Worm (Caenorhabditis elegans) whole organism, dauer: ENCODE data around the gene srw-24.
"Not testable (repeated sequence)": the region's sequence is repeated elsewhere in the genome, so short reads cannot be mapped to it uniquely, and the experiment has no call there.

ENCODE experiments used
- unc-62 ChIP-seq: sonication (generic microtip); optimal IDR thresholded peaks from 2 replicates; lab custom pipeline; 2017; ENCODE audit warnings: missing biosample characterization, missing genetic modification reagents, missing genetic modification characterization

srw-24 gene

DNA sequence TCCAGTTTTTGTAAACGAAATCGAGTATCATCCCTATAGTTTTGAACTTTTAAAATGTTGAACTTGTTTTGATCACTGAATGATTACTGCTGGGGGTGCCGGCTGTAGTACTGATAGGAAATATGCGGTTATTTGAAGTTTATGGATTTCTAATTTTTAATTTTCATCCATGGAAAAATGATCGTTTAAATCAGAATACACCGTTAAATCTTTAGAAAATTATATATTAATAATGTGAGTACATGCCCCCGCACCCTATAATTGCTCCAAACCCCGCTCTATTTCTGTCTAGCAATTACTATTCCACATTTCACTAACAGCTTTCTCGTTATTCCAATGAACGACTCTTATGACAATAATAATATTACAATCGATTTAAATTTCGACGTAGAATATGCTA lies 24.0 kb upstream of the srw-24 start, which contains the start of gene Y75B12B.10:
Gene Y75B12B.10, plus strand, starts transcription at position 301 of the 400 bp plus-strand sequence.
- no peak for TF ChIP-seq unc-62

DNA sequence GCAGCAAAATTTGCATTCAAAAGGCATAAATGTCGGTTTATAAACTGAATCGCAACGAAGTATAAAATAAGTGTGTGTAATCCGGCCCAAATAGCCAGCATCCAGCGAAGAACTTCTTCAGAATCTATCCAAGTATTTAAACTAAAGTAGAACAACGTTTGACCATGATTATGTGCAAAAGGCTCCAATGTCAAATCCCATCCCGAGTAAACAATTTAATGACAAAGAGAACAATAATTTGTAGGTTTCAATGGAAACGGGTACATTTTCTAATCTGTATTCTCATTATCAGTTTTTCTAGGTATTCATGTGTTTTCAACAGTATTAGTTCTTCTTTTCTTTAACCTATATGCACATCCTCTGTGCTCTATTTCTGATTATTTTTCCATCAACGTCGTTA lies 16.1 kb upstream of the srw-24 start, which contains the start of gene C41G6.12:
Gene C41G6.12, minus strand, starts transcription at position 101 of the 400 bp plus-strand sequence.
- TF ChIP-seq unc-62, result not testable (repeated sequence)

DNA sequence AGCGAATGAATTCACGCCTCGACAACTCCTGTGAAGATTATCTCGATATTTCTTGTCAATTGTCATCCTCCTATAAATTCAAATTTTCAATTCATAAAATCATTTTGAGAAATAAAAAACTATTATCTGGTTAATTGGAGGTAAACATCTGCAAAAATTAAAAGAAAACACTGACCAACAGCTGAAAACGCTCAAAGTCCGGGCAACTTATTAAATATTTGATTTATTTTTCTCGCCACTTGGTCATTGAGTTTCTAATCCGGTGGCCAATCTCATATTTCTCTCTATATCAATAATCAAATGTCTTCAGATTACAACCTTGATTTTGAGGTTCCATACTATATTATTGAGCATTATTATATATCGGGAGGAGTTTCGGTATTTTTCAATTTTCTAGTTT lies 11.9 kb upstream of the srw-24 start, which contains the start of gene sri-24:
Gene sri-24, plus strand, starts transcription at position 301 of the 400 bp plus-strand sequence.
- TF ChIP-seq unc-62, result not testable (repeated sequence)

DNA sequence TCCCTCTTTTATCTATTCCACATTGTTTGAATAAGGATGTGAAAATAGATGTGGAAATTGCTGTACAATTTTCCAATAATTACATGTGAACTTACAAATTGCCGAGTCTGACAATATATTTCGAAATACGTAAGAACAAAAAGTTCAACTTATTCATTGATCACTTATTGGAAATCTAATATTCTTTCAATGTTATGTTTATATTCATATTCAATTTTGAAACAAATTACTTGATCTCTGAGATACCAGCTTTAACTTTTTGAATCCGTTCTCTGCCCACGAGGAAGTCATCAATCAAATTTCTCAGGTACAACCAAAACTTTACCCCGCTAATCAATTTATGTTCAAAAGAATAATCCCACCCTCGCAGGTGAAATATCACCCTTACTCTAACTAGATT lies 8.6 kb upstream of the srw-24 start, which contains the start of gene sri-26:
Gene sri-26, plus strand, starts transcription at position 301 of the 400 bp plus-strand sequence.
- TF ChIP-seq unc-62, result not testable (repeated sequence)

DNA sequence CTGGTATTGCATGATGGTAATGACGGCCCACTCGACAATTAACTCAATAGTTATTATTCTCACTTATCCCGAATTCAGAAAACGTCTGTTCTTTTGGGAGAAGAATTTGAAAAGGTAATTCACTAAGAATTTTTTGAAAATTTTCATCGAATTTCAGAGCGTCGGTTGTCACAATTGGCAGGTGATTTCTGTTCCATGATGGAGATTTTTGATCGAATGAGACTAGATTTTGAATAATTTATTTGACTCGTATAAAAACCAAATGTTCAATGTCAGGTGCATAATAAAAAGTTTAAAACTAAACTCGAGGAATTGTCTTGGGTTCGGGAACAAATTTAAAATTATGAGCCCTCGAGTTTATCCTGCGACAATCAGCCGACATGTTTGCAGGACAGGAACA lies 7.1 kb upstream of the srw-24 start, which contains the start of gene sri-25:
Gene sri-25, plus strand, starts transcription at position 301 of the 400 bp plus-strand sequence.
- TF ChIP-seq unc-62, result no peak

DNA sequence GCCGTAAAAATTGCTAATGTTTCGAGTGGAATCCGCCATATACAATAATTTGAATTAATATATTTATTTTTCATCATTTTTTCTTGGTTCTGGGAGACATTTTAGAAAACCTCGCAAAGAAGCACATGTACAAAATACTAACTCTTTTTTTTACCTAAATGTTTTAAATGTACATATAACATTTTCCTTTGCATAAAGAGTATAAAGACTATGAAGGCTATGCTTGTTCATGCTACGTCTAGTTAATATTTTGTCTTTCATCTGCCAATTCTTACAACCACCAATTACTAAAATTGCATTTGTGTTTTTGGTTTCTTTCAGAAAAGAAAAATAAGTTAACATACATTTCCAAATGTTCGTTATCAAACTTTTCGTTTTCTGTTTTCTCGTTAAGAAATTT lies 2.4 kb upstream of the srw-24 start, which contains the start of gene irld-25:
Gene irld-25, plus strand, starts transcription at position 301 of the 400 bp plus-strand sequence.
- TF ChIP-seq unc-62, result no peak

DNA sequence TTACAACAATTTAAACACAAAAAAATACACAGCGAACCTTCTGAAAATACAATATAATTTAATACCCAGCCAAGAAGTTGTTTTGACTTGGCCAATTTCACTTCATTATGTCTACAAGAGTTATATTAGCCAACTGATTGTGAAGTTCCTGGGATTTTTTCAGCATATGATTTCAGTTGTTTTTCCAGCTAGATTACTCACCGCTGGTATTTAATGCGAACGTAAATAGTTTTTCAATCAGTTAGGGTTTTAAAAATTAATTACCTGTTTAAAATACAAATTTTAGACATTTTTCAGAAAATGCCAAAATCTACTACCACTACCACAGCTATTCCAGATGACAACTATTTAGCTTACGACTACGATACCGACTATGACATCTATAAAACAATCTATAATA lies 1.9 kb downstream of the srw-24 start, which contains the start of gene srw-14:
Gene srw-14, plus strand, starts transcription at position 301 of the 400 bp plus-strand sequence.
- no peak for TF ChIP-seq unc-62

DNA sequence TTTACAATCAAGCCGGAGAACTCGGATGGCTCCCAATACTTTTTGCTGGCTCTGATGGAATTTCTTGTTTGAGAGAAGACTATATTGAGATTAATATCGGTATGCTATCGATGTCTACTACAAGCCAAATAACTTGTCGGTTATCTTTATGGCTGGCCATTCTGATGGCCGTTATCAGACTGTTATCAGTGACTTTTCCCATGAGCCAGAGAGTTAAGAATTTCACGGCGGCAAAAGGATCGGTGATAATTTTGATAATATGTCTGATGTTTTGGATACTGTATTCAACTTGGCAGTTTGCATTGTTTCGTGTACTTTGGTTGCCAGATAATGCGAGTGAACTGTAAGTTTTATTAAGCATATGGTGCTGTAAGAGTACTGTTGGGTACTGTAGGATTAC lies 2.4 kb downstream of the srw-24 start:
- TF ChIP-seq unc-62, result no peak

DNA sequence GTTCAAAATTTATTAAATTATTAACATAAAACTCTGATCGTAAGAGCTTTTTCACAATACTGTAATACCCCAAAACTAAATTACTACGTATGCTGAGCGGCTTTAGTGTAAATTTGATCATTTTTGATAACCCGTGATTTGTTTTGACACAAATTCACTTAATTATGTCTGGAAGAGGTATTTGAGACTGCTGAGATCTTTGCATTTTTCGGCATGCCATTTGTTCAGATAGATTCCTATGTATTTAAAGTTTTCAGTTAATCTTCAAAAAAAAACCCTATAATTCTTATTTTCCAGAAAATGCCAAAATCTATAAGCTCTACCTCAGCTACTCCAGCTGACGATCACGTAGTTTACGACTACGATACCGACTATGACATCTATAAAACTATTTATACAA lies 6.5 kb downstream of the srw-24 start, which contains the start of gene srw-15:
Gene srw-15, plus strand, starts transcription at position 301 of the 400 bp plus-strand sequence.
- TF ChIP-seq unc-62, result no peak

DNA sequence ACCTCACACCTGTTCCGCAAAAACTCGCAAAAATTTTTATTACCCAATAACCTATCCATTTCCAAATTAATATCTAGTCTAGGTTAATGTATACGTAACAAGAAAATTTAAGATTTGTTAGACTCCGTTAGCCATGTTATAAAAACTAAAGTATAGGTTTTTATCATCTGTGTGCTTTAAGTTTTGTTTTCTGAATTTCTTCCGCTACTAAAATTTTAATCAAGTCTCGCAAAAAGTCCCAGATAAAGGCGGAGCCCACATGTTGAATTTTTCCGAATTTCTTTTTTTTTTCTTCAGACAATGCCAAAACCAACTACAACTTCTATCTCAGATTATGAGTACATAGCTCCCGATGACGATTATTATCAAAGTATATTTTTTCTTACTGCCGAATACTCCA lies 8.4 kb downstream of the srw-24 start, which contains the start of gene srw-13:
Gene srw-13, plus strand, starts transcription at position 301 of the 400 bp plus-strand sequence.
- no peak for TF ChIP-seq unc-62

DNA sequence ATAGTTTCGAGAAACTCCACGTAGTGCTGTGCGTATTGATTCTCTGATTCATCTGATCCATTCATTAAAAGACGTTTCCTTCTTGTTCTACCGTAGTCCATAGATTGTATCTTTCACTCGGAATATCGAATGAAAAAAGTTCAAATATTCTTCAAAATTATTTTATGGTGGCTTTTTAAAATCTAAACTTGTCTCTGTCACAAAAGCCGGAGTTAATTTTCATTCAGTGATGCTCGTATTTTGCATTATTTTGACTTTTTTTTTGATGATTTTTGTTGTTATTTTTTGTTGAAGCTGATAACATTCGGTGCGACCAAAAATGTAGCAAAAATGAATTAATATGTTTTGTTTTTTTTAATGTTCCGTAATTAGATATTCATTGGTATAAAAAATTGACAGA lies 11.9 kb downstream of the srw-24 start, which contains the start of gene nhr-164:
Gene nhr-164, minus strand, starts transcription at position 101 of the 400 bp plus-strand sequence.
- no peak for TF ChIP-seq unc-62

DNA sequence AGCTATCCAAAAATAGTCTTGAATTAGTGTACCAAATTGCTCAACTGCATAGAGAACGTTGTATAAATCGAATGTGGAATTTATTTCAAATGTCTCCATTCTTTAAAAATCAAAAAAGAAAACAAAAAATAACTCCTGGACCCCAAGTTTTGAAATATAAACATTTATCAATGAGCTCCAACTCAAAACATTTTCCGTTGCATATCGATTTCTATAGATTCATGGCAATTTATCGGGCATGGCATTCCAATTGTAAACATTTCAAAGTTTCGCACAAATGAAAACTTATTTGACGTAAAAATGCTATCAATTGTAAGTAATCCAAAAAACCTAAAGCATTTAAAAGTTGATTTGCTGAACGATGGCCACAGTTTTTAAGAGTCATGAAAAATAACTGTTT lies 14.8 kb downstream of the srw-24 start, which contains the start of gene srw-12:
Gene srw-12, minus strand, starts transcription at position 101 of the 400 bp plus-strand sequence.
- TF ChIP-seq unc-62, result no peak

DNA sequence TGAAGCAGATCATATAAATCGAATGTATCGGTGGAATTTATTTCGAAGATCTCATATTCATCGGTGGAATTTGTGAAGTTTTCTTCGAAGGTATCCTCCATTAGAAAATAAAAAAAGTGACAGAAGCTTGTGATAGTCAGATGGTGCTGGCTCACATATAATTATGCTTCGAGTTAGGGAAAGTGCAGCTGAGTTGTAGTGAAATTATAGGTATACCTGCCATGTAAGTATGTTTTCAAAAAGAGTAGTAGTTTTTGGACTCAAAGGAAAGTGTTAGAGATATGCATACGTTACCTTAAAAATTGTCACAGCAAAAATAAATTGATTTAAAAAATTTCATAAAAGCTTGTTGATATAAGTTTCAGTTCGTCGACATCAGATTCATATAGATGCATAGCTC lies 16.4 kb downstream of the srw-24 start, which contains the start of gene srw-11:
Gene srw-11, minus strand, starts transcription at position 101 of the 400 bp plus-strand sequence.
- TF ChIP-seq unc-62, result no peak

DNA sequence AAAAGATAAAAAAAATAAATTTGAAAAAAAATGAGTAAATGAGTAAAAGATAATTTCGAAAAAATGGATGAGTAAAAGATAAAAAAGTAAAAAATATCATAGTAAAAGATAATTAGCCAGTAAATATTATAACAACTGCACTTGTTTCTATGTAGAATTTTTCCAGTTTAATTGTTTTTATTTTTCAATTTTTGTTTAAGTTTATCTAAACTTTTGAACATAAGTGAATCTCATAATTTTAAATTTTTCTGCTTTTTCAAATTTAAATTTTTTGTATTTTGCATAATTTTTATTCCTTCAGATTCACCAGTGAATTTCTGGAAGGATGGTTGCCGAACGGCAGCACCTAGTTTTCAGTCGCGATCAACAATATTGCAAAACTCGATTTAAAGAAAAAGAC lies 17.5 kb downstream of the srw-24 start, which contains the start of gene chil-12:
Gene chil-12, plus strand, starts transcription at position 301 of the 400 bp plus-strand sequence.
- TF ChIP-seq unc-62, result no peak

DNA sequence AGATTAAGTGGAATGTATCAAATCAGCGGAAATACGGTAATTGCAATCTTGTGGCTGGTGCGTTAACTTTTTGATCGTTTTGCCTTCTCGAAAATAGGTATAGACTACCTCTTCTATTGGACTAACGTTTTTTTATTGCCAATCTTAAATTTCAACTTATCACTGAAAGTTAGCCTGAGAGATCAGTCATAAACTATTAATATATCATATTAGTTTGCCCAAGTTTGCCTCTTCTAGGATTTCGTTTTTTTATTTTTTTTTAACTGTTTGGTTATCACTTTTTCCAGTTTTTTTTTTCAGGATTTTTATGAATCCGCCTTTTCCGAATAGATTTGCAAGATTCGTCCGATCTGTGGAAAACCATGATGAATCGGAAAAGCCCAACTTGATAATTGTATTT lies 20.7 kb downstream of the srw-24 start, which contains the start of gene kin-30:
Gene kin-30, plus strand, starts transcription at position 301 of the 400 bp plus-strand sequence.
- TF ChIP-seq unc-62, result no peak

DNA sequence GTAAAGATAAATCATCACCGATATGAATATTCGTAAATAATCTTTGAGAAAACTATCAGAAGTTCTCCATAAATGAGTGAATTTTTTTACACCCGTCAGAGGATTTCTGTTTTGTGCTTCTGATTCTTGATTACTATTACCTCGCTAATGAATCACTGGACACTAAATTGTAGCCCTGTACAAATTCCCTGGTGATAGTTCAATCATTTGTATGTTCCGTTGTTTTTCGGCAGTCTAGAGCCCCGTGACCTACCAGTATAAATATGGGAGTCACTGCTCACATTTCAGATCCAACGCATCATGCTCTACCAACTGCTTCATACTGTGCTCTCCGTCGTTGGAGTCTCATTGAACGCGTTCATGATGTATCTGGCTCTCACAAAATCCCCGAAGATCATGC lies 26.5 kb downstream of the srw-24 start, which contains the start of gene srd-28:
Gene srd-28, plus strand, starts transcription at position 301 of the 400 bp plus-strand sequence.
- not testable (repeated sequence) for TF ChIP-seq unc-62

DNA sequence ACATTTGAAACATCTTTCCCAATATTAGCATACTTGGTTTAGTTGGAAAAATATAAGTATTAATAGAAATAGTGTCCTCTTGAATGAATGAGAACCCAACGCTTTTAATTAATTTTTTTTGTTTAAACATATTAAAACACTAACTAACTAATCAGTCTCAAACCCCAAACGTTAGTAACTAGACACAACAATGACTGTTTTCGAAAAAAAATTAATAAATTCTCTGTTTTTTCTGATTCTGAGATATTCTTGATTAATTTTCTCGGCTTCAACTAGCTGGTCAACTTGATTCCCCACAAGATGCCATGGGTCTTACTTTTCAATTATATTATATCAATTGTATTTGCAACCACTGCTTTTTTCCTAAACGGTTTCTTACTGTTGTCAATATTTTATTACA lies 28.3 kb downstream of the srw-24 start, which contains the start of gene srbc-76:
Gene srbc-76, plus strand, starts transcription at position 301 of the 400 bp plus-strand sequence.
- TF ChIP-seq unc-62, result no peak

DNA sequence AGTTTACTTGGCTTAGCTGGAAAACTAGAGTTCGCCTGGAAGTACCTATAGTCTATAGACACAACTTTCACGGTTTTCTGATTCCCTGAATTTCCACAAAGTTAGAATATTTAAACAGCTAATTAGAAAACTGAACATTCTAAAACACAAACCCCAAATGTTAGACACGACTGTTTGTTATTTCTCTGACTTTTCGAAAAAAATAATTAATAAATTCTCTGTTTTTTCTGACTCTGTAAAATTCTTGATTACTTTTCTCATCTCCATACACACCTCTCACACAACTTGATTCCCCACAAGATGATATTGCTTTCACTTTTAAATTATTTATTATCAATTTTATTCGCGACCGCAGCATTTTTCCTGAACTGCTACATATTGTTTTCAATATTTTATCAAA lies 29.8 kb downstream of the srw-24 start, which contains the start of gene srbc-75:
Gene srbc-75, plus strand, starts transcription at position 301 of the 400 bp plus-strand sequence.
- TF ChIP-seq unc-62, result no peak
